Fruit fly (Drosophila melanogaster): Measurements from ENCODE around the gene Ccp84Ab.

Gene Ccp84Ab

DNA sequence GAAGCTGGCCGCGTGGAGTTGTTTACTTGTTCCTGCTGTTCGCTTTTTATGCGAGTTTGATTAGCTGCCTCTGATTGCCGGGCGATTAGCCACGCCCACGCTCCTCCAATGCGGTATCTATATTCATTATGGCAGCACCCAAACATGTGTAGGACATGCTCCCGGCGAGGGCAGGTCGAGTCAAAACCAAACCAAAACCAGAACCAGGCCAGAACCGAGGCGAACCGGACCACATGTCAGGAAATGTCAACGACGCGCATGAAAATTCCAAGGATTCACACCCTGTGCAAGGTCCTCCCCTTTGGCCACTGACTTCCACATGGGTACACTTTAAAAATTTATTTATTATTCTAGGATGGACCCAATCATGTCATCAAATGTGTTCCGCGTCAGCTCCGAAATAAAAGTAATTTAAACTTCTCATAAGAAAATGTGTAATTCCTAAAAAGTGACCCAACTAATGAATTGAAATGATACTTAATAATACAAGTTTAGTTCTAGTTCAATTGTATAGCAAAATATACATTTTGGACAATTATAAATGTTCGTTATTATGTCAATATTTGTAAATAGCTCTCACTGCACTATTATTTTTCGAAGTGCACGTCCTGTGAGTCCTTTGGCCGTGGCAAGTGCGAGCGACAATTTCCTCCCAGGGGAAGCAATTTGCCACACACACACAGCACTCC lies 48.9 kb upstream of the Ccp84Ab start (continued):
- TF ChIP-seq ken (GFP tag; IDR thresholded peaks at IDR 0.05) (no peak), usp (GFP tag; optimal IDR thresholded peaks at IDR 0.05) (no peak), D19A (tag; optimal IDR thresholded peaks at IDR 0.05) (peak; percentile 9), twi (tag; optimal IDR thresholded peaks at IDR 0.05) (peak; percentile 94), CG6254 (GFP tag; optimal IDR thresholded peaks at IDR 0.05) (no peak), CG18599 (GFP tag; optimal IDR thresholded peaks at IDR 0.05) (no peak), CG12236 (GFP tag; optimal IDR thresholded peaks at IDR 0.05) (no peak), Sin3A (optimal IDR thresholded peaks at IDR 0.05) (no peak), Dek (tag; optimal IDR thresholded peaks at IDR 0.05) (no peak), CG14710 (tag; optimal IDR thresholded peaks at IDR 0.05) (peak; percentile 34), CG7556 (GFP tag; optimal IDR thresholded peaks at IDR 0.05) (peak; percentile 18), CG4282 (GFP tag; optimal IDR thresholded peaks at IDR 0.05) (no peak), ro (GFP tag; IDR thresholded peaks at IDR 0.05) (no peak), CG1647 (GFP tag; optimal IDR thresholded peaks at IDR 0.05) (no peak), CG30431 (GFP tag; optimal IDR thresholded peaks at IDR 0.05) (no peak), insv (GFP tag; optimal IDR thresholded peaks at IDR 0.05) (no peak), Ets97D (GFP tag; optimal IDR thresholded peaks at IDR 0.05) (no peak), zf30C (GFP tag; optimal IDR thresholded peaks at IDR 0.05) (peak; percentile 49), Camta (GFP tag; optimal IDR thresholded peaks at IDR 0.05) (no peak), nmo (GFP tag; optimal IDR thresholded peaks at IDR 0.05) (peak; percentile 18), gce (GFP tag; IDR thresholded peaks at IDR 0.05) (no peak), CG10654 (GFP tag; optimal IDR thresholded peaks at IDR 0.05) (no peak), CG17361 (GFP tag; IDR thresholded peaks at IDR 0.05) (0 out of 3 replicates have a peak, but pooled peaks have one; percentile 42), D (optimal IDR thresholded peaks at IDR 0.05) (no peak), D (GFP tag; optimal IDR thresholded peaks at IDR 0.05) (peak; percentile 5), CG15696 (tag; optimal IDR thresholded peaks at IDR 0.05) (peak; percentile 44), PHDP (tag; optimal IDR thresholded peaks at IDR 0.05) (no peak), gem (tag; optimal IDR thresholded peaks at IDR 0.05) (peak; percentile 45), Gsc (GFP tag; IDR thresholded peaks at IDR 0.05) (no peak), CG5180 (GFP tag; optimal IDR thresholded peaks at IDR 0.05) (no peak), z (GFP tag; IDR thresholded peaks at IDR 0.05) (no peak), NC2β (GFP tag; optimal IDR thresholded peaks at IDR 0.05) (no peak), chif (GFP tag; optimal IDR thresholded peaks at IDR 0.05) (no peak), CG30403 (GFP tag; optimal IDR thresholded peaks at IDR 0.05) (no peak), HLH3B (GFP tag; IDR thresholded peaks at IDR 0.05) (no peak), eve (GFP tag; optimal IDR thresholded peaks at IDR 0.05) (no peak), CG4360 (GFP tag; IDR thresholded peaks at IDR 0.05) (no peak), Jarid2 (GFP tag; optimal IDR thresholded peaks at IDR 0.05) (no peak), CG8924 (tag; optimal IDR thresholded peaks at IDR 0.05) (peak; percentile 16), dm (GFP tag; optimal IDR thresholded peaks at IDR 0.05) (no peak), CG6765 (GFP tag; optimal IDR thresholded peaks at IDR 0.05) (no peak), CG11695 (GFP tag; IDR thresholded peaks at IDR 0.05) (no peak), CG10979 (tag; optimal IDR thresholded peaks at IDR 0.05) (peak; percentile 60), Fer2 (tag; optimal IDR thresholded peaks at IDR 0.05) (no peak), esg (GFP tag; conservative IDR thresholded peaks at IDR 0.05) (no peak), Bgb (GFP tag; IDR thresholded peaks at IDR 0.05; ENCODE audit: partially characterized antibody) (no peak), kni (GFP tag; optimal IDR thresholded peaks at IDR 0.05) (no peak), ERR (GFP tag; optimal IDR thresholded peaks at IDR 0.05) (no peak), odd (GFP tag; optimal IDR thresholded peaks at IDR 0.05) (no peak), gcm2 (GFP tag; optimal IDR thresholded peaks at IDR 0.05) (no peak), dmrt11E (tag; optimal IDR thresholded peaks at IDR 0.05) (peak; percentile 45)

All from whole organism, embryonic.